Worm (Caenorhabditis elegans) whole organism, L4/young adult: ENCODE results near the gene rpac-40.

Source experiments
- W03F9.2 ChIP-seq: fragments of 150-350 bp; optimal IDR thresholded peaks from 2 replicates; lab custom pipeline; 2014; ENCODE audit warnings: missing biosample characterization, missing genetic modification characterization
- dao-5 ChIP-seq: sonication (generic microtip); optimal IDR thresholded peaks from 2 replicates; lab custom pipeline; 2016; ENCODE audit warnings: missing genotype, missing genetic modification characterization, moderate library complexity, missing compliant biosample characterization
- him-1 ChIP-seq: sonication (generic microtip); optimal IDR thresholded peaks from 2 replicates; lab custom pipeline; 2016; ENCODE audit warnings: missing genotype, missing genetic modification reagents, missing genetic modification characterization, missing compliant biosample characterization

- TF ChIP-seq W03F9.2 (tag; lab: Kevin White, UChicago), result no peak
- TF ChIP-seq him-1 (tag; lab: Kevin White, UChicago), result no peak
- no peak for TF ChIP-seq dao-5 (tag; lab: Kevin White, UChicago)
Measured at ce11 chrV:4157291-4157690, 42.0 kb upstream of the rpac-40 start.
